Worm (Caenorhabditis elegans): ENCODE measurements around the gene C35D10.1.

Gene C35D10.1

ce11 chrIII:4899728-4900127, 20.2 kb downstream of the C35D10.1 start (continued):
- TF ChIP-seq rcor-1 (GFP tag; IDR thresholded peaks at IDR 0.05) (peak; percentile 96), chd-7 (tag; optimal IDR thresholded peaks at IDR 0.05) (peak; percentile 100), hmg-1.2 (GFP tag; IDR thresholded peaks at IDR 0.05) (peak; percentile 95), unc-130 (GFP tag; optimal IDR thresholded peaks at IDR 0.05) (peak; percentile 9), F37B4.10 (GFP tag; IDR thresholded peaks at IDR 0.05) (peak; percentile 94), nhr-179 (tag; optimal IDR thresholded peaks at IDR 0.05) (no peak), Y53G8AR.9 (GFP tag; conservative IDR thresholded peaks at IDR 0.05) (peak; percentile 96), F10E7.11 (tag; optimal IDR thresholded peaks at IDR 0.05) (peak; percentile 80), nfyb-1 (GFP tag; IDR thresholded peaks at IDR 0.05) (peak; percentile 99), ceh-27 (GFP tag; optimal IDR thresholded peaks at IDR 0.05) (peak; percentile 100), ZK185.1 (tag; optimal IDR thresholded peaks at IDR 0.05; ENCODE audit: poor library complexity, severe bottlenecking) (peak; percentile 96), nhr-80 (tag; optimal IDR thresholded peaks at IDR 0.05) (peak; percentile 99), fkh-3 (tag; optimal IDR thresholded peaks at IDR 0.05) (no peak), F39B2.1 (GFP tag; IDR thresholded peaks at IDR 0.05) (no peak), lin-54 (GFP tag; optimal IDR thresholded peaks at IDR 0.05) (peak; percentile 96), ztf-26 (tag; optimal IDR thresholded peaks at IDR 0.05) (peak; percentile 99), rec-8 (tag; optimal IDR thresholded peaks at IDR 0.05) (no peak), F49E8.2 (tag; optimal IDR thresholded peaks at IDR 0.05; ENCODE audit: insufficient read depth) (peak; percentile 6), ztf-22 (GFP tag; optimal IDR thresholded peaks at IDR 0.05) (peak; percentile 99), xnd-1 (tag; optimal IDR thresholded peaks at IDR 0.05) (no peak), cebp-1 (GFP tag; IDR thresholded peaks at IDR 0.05) (peak; percentile 87), cebp-1 (tag; optimal IDR thresholded peaks at IDR 0.05) (peak; percentile 98), lin-26 (GFP tag; IDR thresholded peaks at IDR 0.05) (peak; percentile 92), ceh-40 (GFP tag; IDR thresholded peaks at IDR 0.05) (no peak), F22D6.2 (tag; optimal IDR thresholded peaks at IDR 0.05) (peak; percentile 93), egl-18 (GFP tag; IDR thresholded peaks at IDR 0.05) (peak; percentile 94), die-1 (tag; optimal IDR thresholded peaks at IDR 0.05) (peak; percentile 91), zim-3 (tag; optimal IDR thresholded peaks at IDR 0.05) (peak; percentile 64), nfya-1 (tag; optimal IDR thresholded peaks at IDR 0.05; ENCODE audit: borderline replicate concordance, insufficient read depth) (no peak), B0019.2 (GFP tag; conservative IDR thresholded peaks at IDR 0.05) (peak; percentile 71), cebp-2 (GFP tag; IDR thresholded peaks at IDR 0.05) (no peak), ccch-3 (GFP tag; optimal IDR thresholded peaks at IDR 0.05) (no peak), sea-2 (GFP tag; IDR thresholded peaks at IDR 0.05) (peak; percentile 97), T07F8.4 (tag; optimal IDR thresholded peaks at IDR 0.05) (peak; percentile 38), hlh-26 (GFP tag; conservative IDR thresholded peaks at IDR 0.05) (no peak), lsl-1 (GFP tag; optimal IDR thresholded peaks at IDR 0.05) (peak; percentile 49), repo-1 (tag; optimal IDR thresholded peaks at IDR 0.05) (peak; percentile 97), pbrm-1 (GFP tag; IDR thresholded peaks at IDR 0.05) (peak; percentile 97), snpc-1.1 (tag; optimal IDR thresholded peaks at IDR 0.05; ENCODE audit: insufficient read depth) (no peak), ceh-100 (GFP tag; IDR thresholded peaks at IDR 0.05) (peak; percentile 90), dpl-1 (GFP tag; optimal IDR thresholded peaks at IDR 0.05) (peak; percentile 32), ztf-3 (GFP tag; optimal IDR thresholded peaks at IDR 0.05) (peak; percentile 98), hrde-1 (tag; optimal IDR thresholded peaks at IDR 0.05; ENCODE audit: borderline replicate concordance) (no peak), atf-7 (tag; optimal IDR thresholded peaks at IDR 0.05) (peak; percentile 100), nfya-2 (GFP tag; IDR thresholded peaks at IDR 0.05) (no peak), sptf-2 (GFP tag; optimal IDR thresholded peaks at IDR 0.05) (peak; percentile 58), ztf-18 (tag; optimal IDR thresholded peaks at IDR 0.05) (peak; percentile 87), Y79H2A.3 (GFP tag; conservative IDR thresholded peaks at IDR 0.05) (peak; percentile 76), tbx-9 (tag; optimal IDR thresholded peaks at IDR 0.05; ENCODE audit: borderline replicate concordance) (no peak)
